Fruit fly (Drosophila melanogaster): ENCODE data around the gene Tsp26A.

Tsp26A gene

dm6 chr2L:5972005-5972404 lies 28.0 kb upstream of the Tsp26A start (continued):
- no peak for TF ChIP-seq dl (GFP tag; optimal IDR thresholded peaks at IDR 0.05; ENCODE audit: insufficient read depth in 1 of 2, partially characterized antibody in 2 of 2)

dm6 chr2L:5972588-5973236 lies 27.3 kb upstream of the Tsp26A start:
- no peak for TF ChIP-seq HLH106 (tag; optimal IDR thresholded peaks at IDR 0.05)
- no peak for TF ChIP-seq Vsx2 (GFP tag; optimal IDR thresholded peaks at IDR 0.05; ENCODE audit: partially characterized antibody)
- TF ChIP-seq Hr83 (GFP tag; optimal IDR thresholded peaks at IDR 0.05; ENCODE audit: poor library complexity, severe bottlenecking) = no peak
- no peak for TF ChIP-seq Dfd (GFP tag; optimal IDR thresholded peaks at IDR 0.05)
- TF ChIP-seq Sp1 (GFP tag; optimal IDR thresholded peaks at IDR 0.05) = no peak

dm6 chr2L:5974122-5974521 lies 25.9 kb upstream of the Tsp26A start:
- TF ChIP-seq dl (GFP tag; optimal IDR thresholded peaks at IDR 0.05; ENCODE audit: insufficient read depth in 1 of 2, partially characterized antibody in 2 of 2) (no peak), OdsH (GFP tag; optimal IDR thresholded peaks at IDR 0.05) (peak; percentile 23), Mio (GFP tag; optimal IDR thresholded peaks at IDR 0.05) (no peak), brk (GFP tag; optimal IDR thresholded peaks at IDR 0.05) (peak; percentile 20), Rel (GFP tag; optimal IDR thresholded peaks at IDR 0.05) (no peak), Rel (tag; optimal IDR thresholded peaks at IDR 0.05) (peak; percentile 80)

- TF ChIP-seq Mio (GFP tag; optimal IDR thresholded peaks at IDR 0.05) = no peak
- TF ChIP-seq brk (GFP tag; optimal IDR thresholded peaks at IDR 0.05) = no peak
- no peak for TF ChIP-seq CrebA (GFP tag; optimal IDR thresholded peaks at IDR 0.05; ENCODE audit: borderline replicate concordance)
- no peak for TF ChIP-seq dsf (GFP tag; optimal IDR thresholded peaks at IDR 0.05; ENCODE audit: borderline replicate concordance)
- peak; percentile 76 for TF ChIP-seq Hr83 (GFP tag; optimal IDR thresholded peaks at IDR 0.05; ENCODE audit: poor library complexity, severe bottlenecking)
- TF ChIP-seq HLH106 (tag; optimal IDR thresholded peaks at IDR 0.05) = no peak
- TF ChIP-seq foxo (GFP tag; optimal IDR thresholded peaks at IDR 0.05) = peak in 1 of 2 experiments; percentile 3
- TF ChIP-seq br (GFP tag; optimal IDR thresholded peaks at IDR 0.05) = peak; percentile 42
- peak; percentile 20 for TF ChIP-seq rgr (GFP tag; optimal IDR thresholded peaks at IDR 0.05)
- no peak for TF ChIP-seq woc (GFP tag; optimal IDR thresholded peaks at IDR 0.05)
- no peak for TF ChIP-seq Dif (GFP tag; optimal IDR thresholded peaks at IDR 0.05; ENCODE audit: partially characterized antibody)
- no peak for TF ChIP-seq psq (GFP tag; optimal IDR thresholded peaks at IDR 0.05)
- TF ChIP-seq pan (optimal IDR thresholded peaks at IDR 0.05) = no peak
- TF ChIP-seq Abd-B (GFP tag; optimal IDR thresholded peaks at IDR 0.05) = no peak
- peak; percentile 4 for TF ChIP-seq Hnf4 (GFP tag; optimal IDR thresholded peaks at IDR 0.05)
- no peak for TF ChIP-seq lola (GFP tag; optimal IDR thresholded peaks at IDR 0.05)
- no peak for TF ChIP-seq tai (GFP tag; optimal IDR thresholded peaks at IDR 0.05)
- peak; percentile 54 for TF ChIP-seq OdsH (GFP tag; optimal IDR thresholded peaks at IDR 0.05)
- peak; percentile 52 for TF ChIP-seq h (GFP tag; optimal IDR thresholded peaks at IDR 0.05)
Observed at dm6 chr2L:5975025-5975539, 24.9 kb upstream of the Tsp26A start.

- peak; percentile 4 for TF ChIP-seq psq (GFP tag; optimal IDR thresholded peaks at IDR 0.05)
- no peak for TF ChIP-seq sv (GFP tag; optimal IDR thresholded peaks at IDR 0.05)
Observed at dm6 chr2L:5975601-5976000, 24.4 kb upstream of the Tsp26A start.

dm6 chr2L:5977070-5977728 lies 22.8 kb upstream of the Tsp26A start:
- TF ChIP-seq sv (GFP tag; optimal IDR thresholded peaks at IDR 0.05) (no peak), CG32264 (GFP tag; optimal IDR thresholded peaks at IDR 0.05) (no peak), Dif (GFP tag; optimal IDR thresholded peaks at IDR 0.05; ENCODE audit: partially characterized antibody) (peak; percentile 54), Abd-B (GFP tag; optimal IDR thresholded peaks at IDR 0.05) (no peak), dl (GFP tag; optimal IDR thresholded peaks at IDR 0.05; ENCODE audit: insufficient read depth in 1 of 2, partially characterized antibody in 2 of 2) (peak; percentile 17 to 27), CrebA (GFP tag; optimal IDR thresholded peaks at IDR 0.05; ENCODE audit: borderline replicate concordance) (no peak), psq (GFP tag; optimal IDR thresholded peaks at IDR 0.05) (peak; percentile 61), Rel (GFP tag; optimal IDR thresholded peaks at IDR 0.05) (no peak), Rel (tag; optimal IDR thresholded peaks at IDR 0.05) (peak; percentile 35), Sp1 (GFP tag; optimal IDR thresholded peaks at IDR 0.05) (peak; percentile 60), Hnf4 (GFP tag; optimal IDR thresholded peaks at IDR 0.05) (no peak), br (GFP tag; optimal IDR thresholded peaks at IDR 0.05) (peak; percentile 3), h (GFP tag; optimal IDR thresholded peaks at IDR 0.05) (peak; percentile 61), ey (GFP tag; optimal IDR thresholded peaks at IDR 0.05) (no peak), HLH106 (tag; optimal IDR thresholded peaks at IDR 0.05) (peak; percentile 36), Dfd (GFP tag; optimal IDR thresholded peaks at IDR 0.05) (no peak), Myc (optimal IDR thresholded peaks at IDR 0.05) (no peak), sage (GFP tag; optimal IDR thresholded peaks at IDR 0.05) (no peak), fru (GFP tag; optimal IDR thresholded peaks at IDR 0.05) (peak; percentile 50), Hr83 (GFP tag; optimal IDR thresholded peaks at IDR 0.05; ENCODE audit: poor library complexity, severe bottlenecking) (no peak), woc (GFP tag; optimal IDR thresholded peaks at IDR 0.05) (no peak), lola (GFP tag; optimal IDR thresholded peaks at IDR 0.05) (no peak), OdsH (GFP tag; optimal IDR thresholded peaks at IDR 0.05) (no peak), GATAd (GFP tag; optimal IDR thresholded peaks at IDR 0.05) (no peak), CG9705 (GFP tag; optimal IDR thresholded peaks at IDR 0.05) (peak; percentile 27), tai (GFP tag; optimal IDR thresholded peaks at IDR 0.05) (no peak), brk (GFP tag; optimal IDR thresholded peaks at IDR 0.05) (no peak), usp (GFP tag; optimal IDR thresholded peaks at IDR 0.05) (no peak)

Data from whole organism, wandering third instar larva.